Worm (Caenorhabditis elegans): Measurements from ENCODE around the gene hpl-1.

ce11 chrX:13264550-13264949 is 19.4 kb downstream of the hpl-1 start:
- TF ChIP-seq nhr-237 (tag; optimal IDR thresholded peaks at IDR 0.05) (no peak), elt-3 (tag; optimal IDR thresholded peaks at IDR 0.05) (no peak), zag-1 (tag; optimal IDR thresholded peaks at IDR 0.05) (no peak)
